Worm (Caenorhabditis elegans): ENCODE results near the gene F38E11.9.

Gene F38E11.9

ce11 chrIV:9396118-9396517, 47.7 kb downstream of the F38E11.9 start, which contains the start of gene col-121:
Gene col-121 (minus strand): TSS chrIV:9396218.
- no peak for TF ChIP-seq F13C5.2 (tag; optimal IDR thresholded peaks at IDR 0.05)
- no peak for TF ChIP-seq hmbx-1 (tag; optimal IDR thresholded peaks at IDR 0.05)
- TF ChIP-seq sea-1 (GFP tag; conservative IDR thresholded peaks at IDR 0.05) = no peak
- no peak for TF ChIP-seq hmg-4 (GFP tag; optimal IDR thresholded peaks at IDR 0.05)
- no peak for TF ChIP-seq tra-4 (tag; optimal IDR thresholded peaks at IDR 0.05)
- no peak for TF ChIP-seq ceh-13 (GFP tag; optimal IDR thresholded peaks at IDR 0.05)
- TF ChIP-seq aly-1 (tag; optimal IDR thresholded peaks at IDR 0.05) = no peak
- no peak for TF ChIP-seq B0310.2 (tag; optimal IDR thresholded peaks at IDR 0.05)
- no peak for TF ChIP-seq ets-7 (tag; optimal IDR thresholded peaks at IDR 0.05)
- TF ChIP-seq scrt-1 (GFP tag; IDR thresholded peaks at IDR 0.05) = no peak
- no peak for TF ChIP-seq tbx-37 (GFP tag; conservative IDR thresholded peaks at IDR 0.05)
- no peak for TF ChIP-seq pes-1 (GFP tag; IDR thresholded peaks at IDR 0.05)
- TF ChIP-seq hnd-1 (tag; optimal IDR thresholded peaks at IDR 0.05) = no peak
- no peak for TF ChIP-seq ceh-36 (tag; optimal IDR thresholded peaks at IDR 0.05)
- no peak for TF ChIP-seq ama-1 (optimal IDR thresholded peaks at IDR 0.05)
- no peak for TF ChIP-seq flt-1 (GFP tag; IDR thresholded peaks at IDR 0.05)
- TF ChIP-seq tbx-11 (GFP tag; IDR thresholded peaks at IDR 0.05) = no peak
